Worm (Caenorhabditis elegans): ENCODE measurements around the gene C45G7.4.

Gene C45G7.4

ce11 chrIV:2432693-2433092 lies at the start of gene C45G7.4:
Gene C45G7.4, plus strand, starts transcription at chrIV:2432993.
- TF ChIP-seq nhr-120 (GFP tag; IDR thresholded peaks at IDR 0.05) (no peak), rcor-1 (GFP tag; IDR thresholded peaks at IDR 0.05) (no peak), unc-62 (GFP tag; optimal IDR thresholded peaks at IDR 0.05) (no peak), F10E7.11 (tag; optimal IDR thresholded peaks at IDR 0.05) (no peak), C06A6.2 (GFP tag; conservative IDR thresholded peaks at IDR 0.05) (no peak), ceh-40 (GFP tag; IDR thresholded peaks at IDR 0.05) (no peak), dpff-1 (tag; optimal IDR thresholded peaks at IDR 0.05) (no peak), snpc-1.3 (tag; optimal IDR thresholded peaks at IDR 0.05; ENCODE audit: insufficient read depth) (no peak), B0336.3 (GFP tag; IDR thresholded peaks at IDR 0.05) (no peak), attf-3 (GFP tag; conservative IDR thresholded peaks at IDR 0.05) (no peak), bed-2 (GFP tag; IDR thresholded peaks at IDR 0.05) (no peak), ztf-22 (GFP tag; optimal IDR thresholded peaks at IDR 0.05) (no peak), K11D2.4 (GFP tag; IDR thresholded peaks at IDR 0.05) (no peak), atf-7 (tag; optimal IDR thresholded peaks at IDR 0.05) (no peak), F57C9.4 (tag; optimal IDR thresholded peaks at IDR 0.05) (no peak), tlf-1 (GFP tag; optimal IDR thresholded peaks at IDR 0.05) (no peak), egl-18 (GFP tag; IDR thresholded peaks at IDR 0.05) (no peak), him-1 (tag; optimal IDR thresholded peaks at IDR 0.05) (no peak), lin-54 (GFP tag; optimal IDR thresholded peaks at IDR 0.05) (no peak), madf-8 (GFP tag; conservative IDR thresholded peaks at IDR 0.05) (no peak)

ce11 chrIV:2383713-2384112 lies 49.1 kb upstream of the C45G7.4 start, which contains the start of gene Y38F2AR.3:
Gene Y38F2AR.3, plus strand, starts transcription at chrIV:2384013.
- no peak for TF ChIP-seq nfya-1 (tag; optimal IDR thresholded peaks at IDR 0.05; ENCODE audit: borderline replicate concordance, insufficient read depth)
- no peak for TF ChIP-seq nhr-27 (tag; optimal IDR thresholded peaks at IDR 0.05)
- no peak for TF ChIP-seq athp-1 (tag; optimal IDR thresholded peaks at IDR 0.05)
- TF ChIP-seq bed-2 (GFP tag; IDR thresholded peaks at IDR 0.05): no peak
- TF ChIP-seq xnd-1 (tag; optimal IDR thresholded peaks at IDR 0.05): no peak
- no peak for TF ChIP-seq attf-5 (GFP tag; optimal IDR thresholded peaks at IDR 0.05)
- TF ChIP-seq nhr-90 (tag; optimal IDR thresholded peaks at IDR 0.05): no peak
- no peak for TF ChIP-seq ceh-58 (GFP tag; IDR thresholded peaks at IDR 0.05)
- no peak for TF ChIP-seq ama-1 (optimal IDR thresholded peaks at IDR 0.05)
- TF ChIP-seq ama-1 (GFP tag; optimal IDR thresholded peaks at IDR 0.05): no peak
- TF ChIP-seq die-1 (tag; optimal IDR thresholded peaks at IDR 0.05): no peak
- no peak for TF ChIP-seq Y56A3A.18 (GFP tag; IDR thresholded peaks at IDR 0.05)
- no peak for TF ChIP-seq F23B12.7 (tag; optimal IDR thresholded peaks at IDR 0.05; ENCODE audit: insufficient read depth)
- no peak for TF ChIP-seq fkh-3 (tag; optimal IDR thresholded peaks at IDR 0.05)

- TF ChIP-seq lin-40 (tag; optimal IDR thresholded peaks at IDR 0.05) (no peak), ztf-6 (GFP tag; IDR thresholded peaks at IDR 0.05) (no peak), let-526 (GFP tag; IDR thresholded peaks at IDR 0.05) (no peak), ama-1 (optimal IDR thresholded peaks at IDR 0.05) (no peak), ama-1 (GFP tag; optimal IDR thresholded peaks at IDR 0.05) (peak; percentile 9 to 19), B0336.3 (GFP tag; IDR thresholded peaks at IDR 0.05) (no peak), dpff-1 (tag; optimal IDR thresholded peaks at IDR 0.05) (no peak), ztf-25 (GFP tag; IDR thresholded peaks at IDR 0.05) (no peak), ceh-91 (GFP tag; IDR thresholded peaks at IDR 0.05) (no peak; the same call in 1 of the 2 replicates), unc-130 (GFP tag; optimal IDR thresholded peaks at IDR 0.05) (peak; percentile 53), lin-54 (GFP tag; optimal IDR thresholded peaks at IDR 0.05) (peak; percentile 46), snpc-4 (GFP tag; optimal IDR thresholded peaks at IDR 0.05) (no peak), snpc-4 (tag; optimal IDR thresholded peaks at IDR 0.05) (peak in 1 of 4 experiments; percentile 6), attf-3 (GFP tag; conservative IDR thresholded peaks at IDR 0.05) (no peak), dox-1 (GFP tag; IDR thresholded peaks at IDR 0.05) (no peak), lir-1 (GFP tag; conservative IDR thresholded peaks at IDR 0.05) (no peak), pha-4 (tag; optimal IDR thresholded peaks at IDR 0.05) (no peak), K12H6.12 (tag; optimal IDR thresholded peaks at IDR 0.05) (no peak), bed-2 (GFP tag; IDR thresholded peaks at IDR 0.05) (no peak), hrde-1 (tag; optimal IDR thresholded peaks at IDR 0.05; ENCODE audit: borderline replicate concordance) (peak; percentile 7)
These were observed 44.7 kb upstream of the C45G7.4 start, which contains the start of gene sec-61.B for ce11 chrIV:2387970-2388705. Gene sec-61.B, minus strand, starts transcription at chrIV:2388675.
